Worm (Caenorhabditis elegans): ENCODE measurements around the gene M110.8.
A peak's percentile ranks its signal among the peaks of the same experiment; 100 is the strongest.

Gene M110.8

DNA sequence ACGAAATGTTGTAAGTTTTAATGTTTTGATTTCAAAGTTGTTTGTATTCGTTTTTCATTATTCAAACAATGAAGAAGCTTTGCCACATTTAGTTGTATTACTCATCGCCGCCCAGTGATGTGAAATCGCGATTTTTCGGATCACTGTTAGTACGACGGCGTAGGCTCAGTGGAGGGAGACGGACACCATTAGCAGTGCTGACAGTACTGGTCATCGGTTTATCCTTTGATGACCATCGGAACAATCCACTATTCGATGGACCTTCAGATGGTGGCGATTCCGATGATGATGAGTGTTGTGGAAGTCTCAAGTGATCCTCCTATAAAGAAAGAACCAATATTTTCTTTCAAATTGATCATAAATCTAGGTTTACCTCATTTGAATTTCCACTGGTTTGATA is 21.9 kb downstream of the M110.8 start (continued):
- TF ChIP-seq Y53G8AR.9 (GFP tag; conservative IDR thresholded peaks at IDR 0.05): peak; percentile 78
- TF ChIP-seq tlf-1 (GFP tag; optimal IDR thresholded peaks at IDR 0.05): peak; percentile 50
- no peak for TF ChIP-seq nhr-80 (tag; optimal IDR thresholded peaks at IDR 0.05)
- no peak for TF ChIP-seq ceh-58 (GFP tag; IDR thresholded peaks at IDR 0.05)
- TF ChIP-seq lin-35 (GFP tag; optimal IDR thresholded peaks at IDR 0.05): no peak
- TF ChIP-seq ZK185.1 (tag; optimal IDR thresholded peaks at IDR 0.05; ENCODE audit: poor library complexity, severe bottlenecking): peak; percentile 9
- TF ChIP-seq ekl-4 (GFP tag; IDR thresholded peaks at IDR 0.05): 0 out of 2 replicates have a peak, but pooled peaks have one; percentile 15
- no peak for TF ChIP-seq cebp-1 (GFP tag; IDR thresholded peaks at IDR 0.05)
- TF ChIP-seq cebp-1 (tag; optimal IDR thresholded peaks at IDR 0.05): no peak
- TF ChIP-seq snpc-4 (GFP tag; optimal IDR thresholded peaks at IDR 0.05): no peak
- peak in 1 of 4 experiments; percentile 1 for TF ChIP-seq snpc-4 (tag; optimal IDR thresholded peaks at IDR 0.05)

DNA sequence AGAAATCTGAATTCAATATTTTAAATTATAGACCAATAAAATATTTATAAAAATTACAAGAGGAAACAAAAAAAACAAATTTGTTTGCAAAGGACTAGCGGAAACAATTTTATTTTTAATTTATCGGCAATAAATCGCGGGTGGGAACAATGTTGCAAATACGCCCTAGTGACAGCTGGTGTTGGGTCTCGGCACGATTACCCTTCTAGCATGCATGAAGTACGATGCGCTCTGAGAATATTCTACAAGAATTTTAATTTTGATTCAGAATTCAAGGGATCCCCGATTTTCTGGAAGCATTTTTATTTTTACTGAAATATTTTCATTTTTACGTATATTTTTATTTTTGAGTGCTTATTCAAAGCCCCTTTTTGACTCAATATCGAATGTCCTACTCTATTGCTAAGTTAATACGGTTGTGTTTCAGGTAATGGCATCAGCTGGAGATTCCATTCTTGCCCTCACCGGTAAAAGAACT is 24.3 kb downstream of the M110.8 start, which contains the start of the genes mig-5 and cct-1:
mig-5 (minus strand) TSS at position 8 of the 478 bp plus-strand sequence.
cct-1 (plus strand) TSS at position 428 of the 478 bp plus-strand sequence.
- TF ChIP-seq ztf-28 (GFP tag; IDR thresholded peaks at IDR 0.05) (0 out of 2 replicates have a peak, but pooled peaks have one; percentile 18), fkh-3 (tag; optimal IDR thresholded peaks at IDR 0.05) (no peak), snpc-4 (GFP tag; optimal IDR thresholded peaks at IDR 0.05) (peak; percentile 57), snpc-4 (tag; optimal IDR thresholded peaks at IDR 0.05) (peak; percentile 75 to 83 (median 76)), Y53G8AR.9 (GFP tag; conservative IDR thresholded peaks at IDR 0.05) (peak; percentile 77; the same call in 1 of the 2 replicates), dox-1 (GFP tag; IDR thresholded peaks at IDR 0.05) (peak; percentile 95), K11D2.4 (GFP tag; IDR thresholded peaks at IDR 0.05) (peak; percentile 94), atf-7 (tag; optimal IDR thresholded peaks at IDR 0.05) (peak; percentile 73), mxl-1 (tag; optimal IDR thresholded peaks at IDR 0.05) (no peak), Y79H2A.3 (GFP tag; conservative IDR thresholded peaks at IDR 0.05) (no peak), hsf-1 (GFP tag; IDR thresholded peaks at IDR 0.05) (peak; percentile 90), D2030.7 (GFP tag; IDR thresholded peaks at IDR 0.05) (peak; percentile 64; the same call in 1 of the 2 replicates), ama-1 (optimal IDR thresholded peaks at IDR 0.05) (no peak), ama-1 (GFP tag; optimal IDR thresholded peaks at IDR 0.05) (no peak), K12H6.12 (tag; optimal IDR thresholded peaks at IDR 0.05) (peak; percentile 77), C06A6.2 (GFP tag; conservative IDR thresholded peaks at IDR 0.05) (peak; percentile 86), zfh-2 (GFP tag; conservative IDR thresholded peaks at IDR 0.05) (no peak), Y67H2A.10 (GFP tag; conservative IDR thresholded peaks at IDR 0.05) (peak; percentile 54; the same call in 1 of the 2 replicates), lsl-1 (GFP tag; optimal IDR thresholded peaks at IDR 0.05) (peak; percentile 79), nhr-179 (tag; optimal IDR thresholded peaks at IDR 0.05) (no peak), F55B11.4 (tag; optimal IDR thresholded peaks at IDR 0.05; ENCODE audit: borderline replicate concordance, insufficient read depth) (no peak), nhr-90 (tag; optimal IDR thresholded peaks at IDR 0.05) (no peak), Y95B8A.8 (GFP tag; IDR thresholded peaks at IDR 0.05) (peak; percentile 74; the same call in 1 of the 2 replicates), madf-10 (tag; optimal IDR thresholded peaks at IDR 0.05) (peak; percentile 86), ceh-40 (GFP tag; IDR thresholded peaks at IDR 0.05) (no peak), snpc-3.4 (tag; optimal IDR thresholded peaks at IDR 0.05) (peak; percentile 26), somi-1 (GFP tag; optimal IDR thresholded peaks at IDR 0.05) (peak; percentile 87), nhr-80 (tag; optimal IDR thresholded peaks at IDR 0.05) (peak; percentile 62), madf-3 (GFP tag; IDR thresholded peaks at IDR 0.05) (peak; percentile 83; the same call in 1 of the 2 replicates), ets-4 (GFP tag; optimal IDR thresholded peaks at IDR 0.05) (no peak), bed-1 (GFP tag; IDR thresholded peaks at IDR 0.05) (no peak), ceh-58 (GFP tag; IDR thresholded peaks at IDR 0.05) (no peak), F37B4.10 (GFP tag; IDR thresholded peaks at IDR 0.05) (no peak), rec-8 (tag; optimal IDR thresholded peaks at IDR 0.05) (no peak), let-526 (GFP tag; IDR thresholded peaks at IDR 0.05) (peak; percentile 64; the same call in 1 of the 2 replicates), Y56A3A.18 (GFP tag; IDR thresholded peaks at IDR 0.05) (peak; percentile 86; the same call in 1 of the 2 replicates), lir-1 (GFP tag; conservative IDR thresholded peaks at IDR 0.05) (peak; percentile 74), ztf-6 (GFP tag; IDR thresholded peaks at IDR 0.05) (no peak), F33H1.4 (GFP tag; IDR thresholded peaks at IDR 0.05) (peak; percentile 100), mes-4 (tag; optimal IDR thresholded peaks at IDR 0.05) (no peak), aptf-2 (GFP tag; conservative IDR thresholded peaks at IDR 0.05) (no peak)
